Fruit fly (Drosophila melanogaster) whole organism, wandering third instar larva: Measurements from ENCODE around the gene TfIIA-S-2.

Experiments used
- Abd-B ChIP-seq: fragments of >200 bp; optimal IDR thresholded peaks from 2 replicates; lab custom pipeline; 2017; ENCODE audit warnings: missing biosample characterization, missing genetic modification characterization
- Hr78 ChIP-seq: fragments of >200 bp; optimal IDR thresholded peaks from 2 replicates; lab custom pipeline; 2017; ENCODE audit warnings: missing biosample characterization, missing genetic modification characterization
- Hr83 ChIP-seq: fragments of 200-300 bp; sonication (Bioruptor generic); optimal IDR thresholded peaks from 2 replicates; lab custom pipeline; 2016; ENCODE audit warnings: missing biosample characterization, mild to moderate bottlenecking, missing genetic modification characterization, moderate library complexity; ENCODE audit not compliant: poor library complexity, severe bottlenecking
- br ChIP-seq: fragments of 200-800 bp; sonication (Bioruptor generic); optimal IDR thresholded peaks from 2 replicates; lab custom pipeline; 2016; ENCODE audit warnings: missing biosample characterization, missing genetic modification characterization

dm6 chrX:1030478-1030877, 19.0 kb upstream of the TfIIA-S-2 start, which contains the start of the genes Cdc45 and Rpp21:
- TF ChIP-seq Abd-B (GFP tag; lab: Kevin White, UChicago) (no peak), br (GFP tag; lab: Kevin White, UChicago) (no peak), Hr83 (GFP tag; lab: Kevin White, UChicago) (no peak), Hr78 (GFP tag; lab: Kevin White, UChicago) (no peak)
